In genomic region chr3R:12121161-12121560, dm6 we compare ENCODE assay signal across 1 fruit fly cellular context.
A peak's percentile ranks its signal among the peaks of the same experiment; 100 is the strongest.
TF ChIP-seq lines count a peak whose summit lies in the region.

No protein-coding gene starts in this region.

TF ChIP-seq in whole organism, embryonic, 481 proteins besides CTCF, POLR2A, EP300 and RAD21 (continued from another document and continues in another):
- TF ChIP-seq CG7271 (tag; optimal IDR thresholded peaks at IDR 0.05; lab: Kevin White, UChicago): peak; percentile 89
- peak; percentile 79 for TF ChIP-seq HmgZ (tag; optimal IDR thresholded peaks at IDR 0.05; lab: Kevin White, UChicago)
- TF ChIP-seq H2.0 (GFP tag; IDR thresholded peaks at IDR 0.05; lab: Robert Waterston, UW): peak; percentile 94
- peak; percentile 89 for TF ChIP-seq az2 (GFP tag; optimal IDR thresholded peaks at IDR 0.05; lab: Kevin White, UChicago)
- peak; percentile 96 for TF ChIP-seq otp (GFP tag; IDR thresholded peaks at IDR 0.05; lab: Robert Waterston, UW)
- peak; percentile 78 for TF ChIP-seq Max (GFP tag; optimal IDR thresholded peaks at IDR 0.05; lab: Kevin White, UChicago)
- TF ChIP-seq chif (GFP tag; optimal IDR thresholded peaks at IDR 0.05; lab: Kevin White, UChicago): peak; percentile 85 to 93
- TF ChIP-seq insv (GFP tag; optimal IDR thresholded peaks at IDR 0.05; lab: Kevin White, UChicago): peak in 1 of 2 experiments; percentile 42
- peak; percentile 70 for TF ChIP-seq Blimp-1 (GFP tag; optimal IDR thresholded peaks at IDR 0.05; lab: Kevin White, UChicago)
- peak; percentile 90 for TF ChIP-seq onecut (GFP tag; IDR thresholded peaks at IDR 0.05; lab: Robert Waterston, UW)
- peak; percentile 14 for TF ChIP-seq ac (GFP tag; optimal IDR thresholded peaks at IDR 0.05; lab: Kevin White, UChicago)
- TF ChIP-seq CG4328 (GFP tag; optimal IDR thresholded peaks at IDR 0.05; lab: Kevin White, UChicago): peak; percentile 88
- peak; percentile 66 for TF ChIP-seq sim (GFP tag; IDR thresholded peaks at IDR 0.05; lab: Robert Waterston, UW)
- TF ChIP-seq CG4424 (GFP tag; optimal IDR thresholded peaks at IDR 0.05; lab: Kevin White, UChicago): peak; percentile 93
- TF ChIP-seq lov (optimal IDR thresholded peaks at IDR 0.05; lab: Kevin White, UChicago): no peak
- peak; percentile 96 for TF ChIP-seq lov (GFP tag; IDR thresholded peaks at IDR 0.05; lab: Robert Waterston, UW)
- peak; percentile 84 for TF ChIP-seq CG7839 (tag; optimal IDR thresholded peaks at IDR 0.05; lab: Kevin White, UChicago)
- peak; percentile 94 for TF ChIP-seq CG33213 (GFP tag; optimal IDR thresholded peaks at IDR 0.05; lab: Kevin White, UChicago)
- peak; percentile 61 for TF ChIP-seq scrt (GFP tag; optimal IDR thresholded peaks at IDR 0.05; lab: Kevin White, UChicago)
- TF ChIP-seq CG31365 (tag; optimal IDR thresholded peaks at IDR 0.05; lab: Kevin White, UChicago): peak; percentile 98
- peak; percentile 95 for TF ChIP-seq NfI (GFP tag; optimal IDR thresholded peaks at IDR 0.05; lab: Kevin White, UChicago)
- peak; percentile 78 for TF ChIP-seq fd3F (GFP tag; optimal IDR thresholded peaks at IDR 0.05; lab: Kevin White, UChicago)
- TF ChIP-seq Rx (GFP tag; IDR thresholded peaks at IDR 0.05; lab: Robert Waterston, UW): peak; percentile 97
- peak; percentile 91 for TF ChIP-seq cato (GFP tag; optimal IDR thresholded peaks at IDR 0.05; lab: Kevin White, UChicago; ENCODE audit: borderline replicate concordance)
- TF ChIP-seq tna (GFP tag; IDR thresholded peaks at IDR 0.05; lab: Robert Waterston, UW; ENCODE audit: partially characterized antibody): no peak
- TF ChIP-seq C15 (GFP tag; IDR thresholded peaks at IDR 0.05; lab: Robert Waterston, UW): peak; percentile 94
- peak; percentile 31 for TF ChIP-seq CG15073 (GFP tag; optimal IDR thresholded peaks at IDR 0.05; lab: Kevin White, UChicago)
- peak; percentile 93 for TF ChIP-seq CG8089 (GFP tag; optimal IDR thresholded peaks at IDR 0.05; lab: Kevin White, UChicago)
- peak; percentile 73 for TF ChIP-seq CG11093 (GFP tag; IDR thresholded peaks at IDR 0.05; lab: Robert Waterston, UW)
- peak; percentile 56 for TF ChIP-seq Deaf1 (tag; optimal IDR thresholded peaks at IDR 0.05; lab: Kevin White, UChicago)
- peak; percentile 71 for TF ChIP-seq CG1529 (GFP tag; optimal IDR thresholded peaks at IDR 0.05; lab: Kevin White, UChicago)
- peak; percentile 95 for TF ChIP-seq CG30431 (GFP tag; optimal IDR thresholded peaks at IDR 0.05; lab: Kevin White, UChicago)
- peak; percentile 89 for TF ChIP-seq Fer3 (tag; optimal IDR thresholded peaks at IDR 0.05; lab: Kevin White, UChicago)
- TF ChIP-seq Dfd (GFP tag; optimal IDR thresholded peaks at IDR 0.05; lab: Kevin White, UChicago): peak in 1 of 2 experiments; percentile 17
- peak; percentile 55 for TF ChIP-seq CG4707 (GFP tag; optimal IDR thresholded peaks at IDR 0.05; lab: Kevin White, UChicago)
- peak; percentile 87 for TF ChIP-seq CG11398 (GFP tag; optimal IDR thresholded peaks at IDR 0.05; lab: Kevin White, UChicago)
- peak; percentile 51 for TF ChIP-seq CG17186 (GFP tag; optimal IDR thresholded peaks at IDR 0.05; lab: Kevin White, UChicago)
- peak; percentile 91 for TF ChIP-seq CG18619 (GFP tag; optimal IDR thresholded peaks at IDR 0.05; lab: Kevin White, UChicago)
- TF ChIP-seq CG11504 (tag; optimal IDR thresholded peaks at IDR 0.05; lab: Kevin White, UChicago): peak; percentile 81
- TF ChIP-seq CG13123 (GFP tag; optimal IDR thresholded peaks at IDR 0.05; lab: Kevin White, UChicago): peak; percentile 77
- peak; percentile 70 for TF ChIP-seq CG8765 (GFP tag; IDR thresholded peaks at IDR 0.05; lab: Robert Waterston, UW)
- peak; percentile 97 for TF ChIP-seq Antp (GFP tag; optimal IDR thresholded peaks at IDR 0.05; lab: Kevin White, UChicago)
- TF ChIP-seq Atf3 (GFP tag; optimal IDR thresholded peaks at IDR 0.05; lab: Kevin White, UChicago): peak; percentile 90
- no peak for TF ChIP-seq Tbp (GFP tag; optimal IDR thresholded peaks at IDR 0.05; lab: Kevin White, UChicago)
- peak; percentile 90 for TF ChIP-seq pum (GFP tag; optimal IDR thresholded peaks at IDR 0.05; lab: Kevin White, UChicago)
- peak; percentile 92 for TF ChIP-seq E2f1 (GFP tag; IDR thresholded peaks at IDR 0.05; lab: Robert Waterston, UW)
- TF ChIP-seq salm (tag; optimal IDR thresholded peaks at IDR 0.05; lab: Kevin White, UChicago): peak; percentile 48
- peak; percentile 88 for TF ChIP-seq eyg (GFP tag; optimal IDR thresholded peaks at IDR 0.05; lab: Kevin White, UChicago)
- peak; percentile 81 for TF ChIP-seq CG5180 (GFP tag; optimal IDR thresholded peaks at IDR 0.05; lab: Kevin White, UChicago)
- TF ChIP-seq CG16813 (GFP tag; IDR thresholded peaks at IDR 0.05; lab: Robert Waterston, UW; ENCODE audit: partially characterized antibody): 0 out of 3 replicates have a peak, but pooled peaks have one; percentile 38
- peak; percentile 80 for TF ChIP-seq CG11723 (GFP tag; optimal IDR thresholded peaks at IDR 0.05; lab: Kevin White, UChicago)
- peak; percentile 91 for TF ChIP-seq disco-r (GFP tag; optimal IDR thresholded peaks at IDR 0.05; lab: Kevin White, UChicago)
- peak; percentile 90 for TF ChIP-seq dimm (GFP tag; IDR thresholded peaks at IDR 0.05; lab: Robert Waterston, UW)
- no peak for TF ChIP-seq Dll (GFP tag; IDR thresholded peaks at IDR 0.05; lab: Robert Waterston, UW; ENCODE audit: partially characterized antibody)
- peak; percentile 84 for TF ChIP-seq CG9215 (GFP tag; IDR thresholded peaks at IDR 0.05; lab: Robert Waterston, UW)
- TF ChIP-seq lola (GFP tag; optimal IDR thresholded peaks at IDR 0.05; lab: Kevin White, UChicago): peak in 1 of 3 experiments; percentile 73
- peak; percentile 81 for TF ChIP-seq fd102C (GFP tag; optimal IDR thresholded peaks at IDR 0.05; lab: Kevin White, UChicago)
- TF ChIP-seq CG2712 (tag; optimal IDR thresholded peaks at IDR 0.05; lab: Kevin White, UChicago): peak; percentile 74
- TF ChIP-seq CG4404 (GFP tag; IDR thresholded peaks at IDR 0.05; lab: Robert Waterston, UW): peak; percentile 81
- TF ChIP-seq D (optimal IDR thresholded peaks at IDR 0.05; lab: Kevin White, UChicago): no peak
- peak; percentile 83 for TF ChIP-seq D (GFP tag; optimal IDR thresholded peaks at IDR 0.05; lab: Kevin White, UChicago)
- TF ChIP-seq Nf-YB (GFP tag; optimal IDR thresholded peaks at IDR 0.05; lab: Kevin White, UChicago): peak; percentile 21
- no peak for TF ChIP-seq hkb (optimal IDR thresholded peaks at IDR 0.05; lab: Kevin White, UChicago)
- peak; percentile 82 for TF ChIP-seq hkb (GFP tag; IDR thresholded peaks at IDR 0.05; lab: Robert Waterston, UW)
- peak; percentile 56 for TF ChIP-seq CG18476 (GFP tag; optimal IDR thresholded peaks at IDR 0.05; lab: Kevin White, UChicago)
- peak; percentile 64 to 89 for TF ChIP-seq Hr51 (GFP tag; optimal IDR thresholded peaks at IDR 0.05; lab: Kevin White, UChicago)
- peak; percentile 88 for TF ChIP-seq CG2889 (GFP tag; IDR thresholded peaks at IDR 0.05; lab: Robert Waterston, UW)
- TF ChIP-seq phol (tag; optimal IDR thresholded peaks at IDR 0.05; lab: Kevin White, UChicago): peak; percentile 89
- TF ChIP-seq CG34224 (GFP tag; IDR thresholded peaks at IDR 0.05; lab: Robert Waterston, UW; ENCODE audit: partially characterized antibody): no peak
- no peak for TF ChIP-seq mld (GFP tag; IDR thresholded peaks at IDR 0.05; lab: Robert Waterston, UW; ENCODE audit: partially characterized antibody)
- peak; percentile 86 for TF ChIP-seq CG2875 (GFP tag; optimal IDR thresholded peaks at IDR 0.05; lab: Kevin White, UChicago)
- peak; percentile 82 for TF ChIP-seq abd-A (tag; optimal IDR thresholded peaks at IDR 0.05; lab: Kevin White, UChicago)
- peak; percentile 88 for TF ChIP-seq CG3407 (GFP tag; optimal IDR thresholded peaks at IDR 0.05; lab: Kevin White, UChicago)
- peak; percentile 91 for TF ChIP-seq Fer2 (tag; optimal IDR thresholded peaks at IDR 0.05; lab: Kevin White, UChicago)
- peak; percentile 98 for TF ChIP-seq ken (GFP tag; IDR thresholded peaks at IDR 0.05; lab: Robert Waterston, UW)
- peak; percentile 98 for TF ChIP-seq CG11085 (GFP tag; IDR thresholded peaks at IDR 0.05; lab: Robert Waterston, UW)
- TF ChIP-seq Awh (GFP tag; IDR thresholded peaks at IDR 0.05; lab: Robert Waterston, UW): peak; percentile 88
- no peak for TF ChIP-seq usp (GFP tag; optimal IDR thresholded peaks at IDR 0.05; lab: Kevin White, UChicago)
- TF ChIP-seq ranshi (GFP tag; IDR thresholded peaks at IDR 0.05; lab: Robert Waterston, UW): peak; percentile 96
- TF ChIP-seq CG10321 (GFP tag; IDR thresholded peaks at IDR 0.05; lab: Robert Waterston, UW): peak; percentile 79
- TF ChIP-seq repo (GFP tag; optimal IDR thresholded peaks at IDR 0.05; lab: Kevin White, UChicago): peak; percentile 86
- TF ChIP-seq CG1792 (GFP tag; optimal IDR thresholded peaks at IDR 0.05; lab: Kevin White, UChicago): peak; percentile 81
- TF ChIP-seq emc (GFP tag; optimal IDR thresholded peaks at IDR 0.05; lab: Kevin White, UChicago): peak; percentile 96
- peak; percentile 21 to 93 for TF ChIP-seq Eip74EF (GFP tag; optimal IDR thresholded peaks at IDR 0.05; lab: Kevin White, UChicago)
- TF ChIP-seq sug (tag; optimal IDR thresholded peaks at IDR 0.05; lab: Kevin White, UChicago): peak; percentile 78
- TF ChIP-seq her (GFP tag; optimal IDR thresholded peaks at IDR 0.05; lab: Kevin White, UChicago): peak; percentile 93
- peak; percentile 80 for TF ChIP-seq so (GFP tag; IDR thresholded peaks at IDR 0.05; lab: Robert Waterston, UW)
- TF ChIP-seq CG17612 (GFP tag; IDR thresholded peaks at IDR 0.05; lab: Robert Waterston, UW): peak; percentile 90
- TF ChIP-seq tll (GFP tag; optimal IDR thresholded peaks at IDR 0.05; lab: Kevin White, UChicago): peak in 1 of 2 experiments; percentile 29
- peak; percentile 46 for TF ChIP-seq Dref (GFP tag; IDR thresholded peaks at IDR 0.05; lab: Robert Waterston, UW)
- TF ChIP-seq ssp (GFP tag; IDR thresholded peaks at IDR 0.05; lab: Robert Waterston, UW): peak; percentile 90
- TF ChIP-seq cwo (GFP tag; optimal IDR thresholded peaks at IDR 0.05; lab: Kevin White, UChicago): peak; percentile 31
- no peak for TF ChIP-seq gcm (GFP tag; optimal IDR thresholded peaks at IDR 0.05; lab: Kevin White, UChicago)
- peak; percentile 66; the same call in 2 of the 3 replicates for TF ChIP-seq hb (GFP tag; IDR thresholded peaks at IDR 0.05; lab: Robert Waterston, UW; ENCODE audit: partially characterized antibody)
- peak; percentile 95 for TF ChIP-seq Dbx (GFP tag; IDR thresholded peaks at IDR 0.05; lab: Robert Waterston, UW)
- peak; percentile 97 for TF ChIP-seq CG11247 (GFP tag; IDR thresholded peaks at IDR 0.05; lab: Robert Waterston, UW)
- TF ChIP-seq Ssrp (tag; optimal IDR thresholded peaks at IDR 0.05; lab: Kevin White, UChicago): peak; percentile 80
- TF ChIP-seq CG12744 (GFP tag; optimal IDR thresholded peaks at IDR 0.05; lab: Kevin White, UChicago): peak; percentile 96
- TF ChIP-seq Lim3 (GFP tag; IDR thresholded peaks at IDR 0.05; lab: Robert Waterston, UW): peak; percentile 88
- TF ChIP-seq CG10565 (GFP tag; optimal IDR thresholded peaks at IDR 0.05; lab: Kevin White, UChicago): peak; percentile 51
- peak in 1 of 2 experiments; percentile 50 for TF ChIP-seq crp (GFP tag; optimal IDR thresholded peaks at IDR 0.05; lab: Kevin White, UChicago)
- peak; percentile 60 for TF ChIP-seq twi (tag; optimal IDR thresholded peaks at IDR 0.05; lab: Kevin White, UChicago)
- TF ChIP-seq CG5245 (GFP tag; optimal IDR thresholded peaks at IDR 0.05; lab: Kevin White, UChicago): peak; percentile 84
- peak; percentile 90 for TF ChIP-seq MBD-R2 (GFP tag; IDR thresholded peaks at IDR 0.05; lab: Robert Waterston, UW)
- TF ChIP-seq dpn (GFP tag; optimal IDR thresholded peaks at IDR 0.05; lab: Kevin White, UChicago): peak; percentile 83 to 94
- TF ChIP-seq HLH4C (GFP tag; IDR thresholded peaks at IDR 0.05; lab: Robert Waterston, UW; ENCODE audit: partially characterized antibody): peak; percentile 54; the same call in 2 of the 3 replicates
- peak; percentile 92 for TF ChIP-seq wdn (GFP tag; IDR thresholded peaks at IDR 0.05; lab: Robert Waterston, UW)
- TF ChIP-seq CG10654 (GFP tag; optimal IDR thresholded peaks at IDR 0.05; lab: Kevin White, UChicago): peak; percentile 96
- TF ChIP-seq ara (GFP tag; IDR thresholded peaks at IDR 0.05; lab: Robert Waterston, UW): peak; percentile 85
- TF ChIP-seq ab (GFP tag; optimal IDR thresholded peaks at IDR 0.05; lab: Kevin White, UChicago): peak; percentile 67
- peak; percentile 96 for TF ChIP-seq zfh1 (GFP tag; IDR thresholded peaks at IDR 0.05; lab: Robert Waterston, UW)
- peak; percentile 90 for TF ChIP-seq lab (GFP tag; optimal IDR thresholded peaks at IDR 0.05; lab: Kevin White, UChicago)
- peak; percentile 87 for TF ChIP-seq Dip3 (GFP tag; optimal IDR thresholded peaks at IDR 0.05; lab: Kevin White, UChicago)
- peak; percentile 94 for TF ChIP-seq maf-S (GFP tag; optimal IDR thresholded peaks at IDR 0.05; lab: Kevin White, UChicago)
- TF ChIP-seq Hmx (GFP tag; optimal IDR thresholded peaks at IDR 0.05; lab: Kevin White, UChicago): peak; percentile 66
- no peak for TF ChIP-seq yki (optimal IDR thresholded peaks at IDR 0.05; lab: Kevin White, UChicago)
- peak; percentile 87 for TF ChIP-seq CG10959 (GFP tag; IDR thresholded peaks at IDR 0.05; lab: Robert Waterston, UW)
- peak; percentile 70 for TF ChIP-seq CG17568 (GFP tag; optimal IDR thresholded peaks at IDR 0.05; lab: Kevin White, UChicago)
- TF ChIP-seq kah (GFP tag; optimal IDR thresholded peaks at IDR 0.05; lab: Kevin White, UChicago): peak; percentile 39
- TF ChIP-seq nerfin-1 (tag; optimal IDR thresholded peaks at IDR 0.05; lab: Kevin White, UChicago): no peak
- TF ChIP-seq sd (tag; optimal IDR thresholded peaks at IDR 0.05; lab: Kevin White, UChicago): no peak
- TF ChIP-seq nerfin-2 (GFP tag; IDR thresholded peaks at IDR 0.05; lab: Robert Waterston, UW; ENCODE audit: partially characterized antibody): no peak
- TF ChIP-seq Ets65A (GFP tag; lab: Kevin White, UChicago): peak; percentile 100
- peak; percentile 73 for TF ChIP-seq CG3995 (GFP tag; optimal IDR thresholded peaks at IDR 0.05; lab: Kevin White, UChicago)
- TF ChIP-seq CG7357 (GFP tag; IDR thresholded peaks at IDR 0.05; lab: Robert Waterston, UW): peak; percentile 63; the same call in 2 of the 3 replicates
- TF ChIP-seq gce (GFP tag; IDR thresholded peaks at IDR 0.05; lab: Robert Waterston, UW): peak; percentile 91
- peak; percentile 75 for TF ChIP-seq Oli (tag; optimal IDR thresholded peaks at IDR 0.05; lab: Kevin White, UChicago)
- peak; percentile 69 for TF ChIP-seq psq (GFP tag; optimal IDR thresholded peaks at IDR 0.05; lab: Kevin White, UChicago)
- TF ChIP-seq MTF-1 (GFP tag; optimal IDR thresholded peaks at IDR 0.05; lab: Kevin White, UChicago; ENCODE audit: borderline replicate concordance): peak; percentile 80
- peak; percentile 98 for TF ChIP-seq CG18011 (GFP tag; optimal IDR thresholded peaks at IDR 0.05; lab: Kevin White, UChicago)
